Worm (Caenorhabditis elegans) whole organism, late embryonic: ENCODE measurements around the gene T17H7.7.

Experiments
- C08G9.2 ChIP-seq: sonication (generic microtip); optimal IDR thresholded peaks from 2 replicates; lab custom pipeline; 2016; ENCODE audit warnings: mild to moderate bottlenecking, missing genetic modification characterization, moderate library complexity, missing compliant biosample characterization
- C38D4.7 ChIP-seq: fragments of 200-800 bp; sonication (Bioruptor generic); optimal IDR thresholded peaks from 2 replicates; lab custom pipeline; 2018; ENCODE audit warnings: mild to moderate bottlenecking, missing genetic modification characterization, moderate library complexity, missing compliant biosample characterization
- F13H6.1 ChIP-seq: sonication (generic microtip); optimal IDR thresholded peaks from 2 replicates; lab custom pipeline; 2016; ENCODE audit warnings: missing genetic modification characterization, missing compliant biosample characterization
- K02D7.2 ChIP-seq: sonication (generic microtip); optimal IDR thresholded peaks from 2 replicates; lab custom pipeline; 2017; ENCODE audit warnings: mild to moderate bottlenecking, missing genetic modification characterization, missing compliant biosample characterization
- K09A11.1 ChIP-seq: sonication (generic microtip); optimal IDR thresholded peaks from 2 replicates; lab custom pipeline; 2017; ENCODE audit warnings: antibody characterized with exemption, mild to moderate bottlenecking, missing genetic modification characterization, missing compliant biosample characterization; ENCODE audit not compliant: insufficient read depth
- T23F11.4 ChIP-seq: fragments of 200-800 bp; sonication (Bioruptor generic); optimal IDR thresholded peaks from 2 replicates; lab custom pipeline; 2018; ENCODE audit warnings: mild to moderate bottlenecking, missing genetic modification characterization, missing compliant biosample characterization
- Y22D7AL.16 ChIP-seq: sonication (generic microtip); optimal IDR thresholded peaks from 2 replicates; lab custom pipeline; 2016; ENCODE audit warnings: missing genetic modification characterization, missing compliant biosample characterization
- ahr-1 ChIP-seq: sonication (generic microtip); optimal IDR thresholded peaks from 2 replicates; lab custom pipeline; 2016; ENCODE audit warnings: missing genetic modification characterization, missing compliant biosample characterization
- ama-1 ChIP-seq: fragments of 150-350 bp; optimal IDR thresholded peaks from 2 replicates; lab custom pipeline; 2014
- ceh-14 ChIP-seq: sonication (generic microtip); optimal IDR thresholded peaks from 2 replicates; lab custom pipeline; 2016; ENCODE audit warnings: missing genotype, missing genetic modification characterization, missing compliant biosample characterization
- ceh-18 ChIP-seq: sonication (generic microtip); optimal IDR thresholded peaks from 2 replicates; lab custom pipeline; 2016; ENCODE audit warnings: missing genetic modification characterization, missing compliant biosample characterization
- ceh-19 ChIP-seq: fragments of 200-800 bp; sonication (Bioruptor generic); optimal IDR thresholded peaks from 2 replicates; lab custom pipeline; 2018; ENCODE audit warnings: mild to moderate bottlenecking, missing genetic modification characterization, missing compliant biosample characterization
- ceh-2 ChIP-seq: sonication (generic microtip); optimal IDR thresholded peaks from 2 replicates; lab custom pipeline; 2016; ENCODE audit warnings: missing genotype, missing genetic modification characterization, missing compliant biosample characterization
- ceh-22 ChIP-seq: sonication (generic microtip); optimal IDR thresholded peaks from 2 replicates; lab custom pipeline; 2017; ENCODE audit warnings: missing biosample characterization, missing genetic modification characterization
- ceh-24 ChIP-seq: sonication (generic microtip); optimal IDR thresholded peaks from 2 replicates; lab custom pipeline; 2016; ENCODE audit warnings: mild to moderate bottlenecking, missing genetic modification characterization, missing compliant biosample characterization
- ceh-34 ChIP-seq: sonication (generic microtip); optimal IDR thresholded peaks from 2 replicates; lab custom pipeline; 2016; ENCODE audit warnings: mild to moderate bottlenecking, missing genetic modification characterization, missing compliant biosample characterization
- ceh-45 ChIP-seq: fragments of 200-800 bp; sonication (Bioruptor generic); IDR thresholded peaks from 2 replicates; pipeline ENCODE4 v1.3.6; 2022; ENCODE audit warnings: missing genetic modification reagents, missing genetic modification characterization, missing compliant biosample characterization
- ceh-6 ChIP-seq: fragments of 200-800 bp; sonication (Bioruptor generic); optimal IDR thresholded peaks from 2 replicates; lab custom pipeline; 2018; ENCODE audit warnings: mild to moderate bottlenecking, missing genetic modification characterization, missing compliant biosample characterization
- ceh-9 ChIP-seq: sonication (generic microtip); optimal IDR thresholded peaks from 2 replicates; lab custom pipeline; 2016; ENCODE audit warnings: mild to moderate bottlenecking, missing genetic modification characterization, inconsistent platforms, missing compliant biosample characterization
- che-1 ChIP-seq: sonication (generic microtip); optimal IDR thresholded peaks from 2 replicates; lab custom pipeline; 2016; ENCODE audit warnings: mild to moderate bottlenecking, missing genetic modification characterization, missing compliant biosample characterization
- dmd-4 ChIP-seq: sonication (generic microtip); optimal IDR thresholded peaks from 2 replicates; lab custom pipeline; 2016; ENCODE audit warnings: borderline replicate concordance, missing genetic modification characterization, missing compliant biosample characterization
- dve-1 ChIP-seq: sonication (generic microtip); optimal IDR thresholded peaks from 2 replicates; lab custom pipeline; 2017; ENCODE audit warnings: antibody characterized with exemption, mild to moderate bottlenecking, missing genetic modification characterization, missing compliant biosample characterization
- elt-2 ChIP-seq: sonication (generic microtip); optimal IDR thresholded peaks from 2 replicates; lab custom pipeline; 2016; ENCODE audit warnings: missing genetic modification reagents, missing genetic modification characterization, missing compliant biosample characterization
- elt-4 ChIP-seq: sonication (generic microtip); optimal IDR thresholded peaks from 2 replicates; lab custom pipeline; 2016; ENCODE audit warnings: missing genetic modification characterization, missing compliant biosample characterization
- fax-1 ChIP-seq: sonication (generic microtip); optimal IDR thresholded peaks from 2 replicates; lab custom pipeline; 2016; ENCODE audit warnings: missing genotype, missing genetic modification characterization, missing compliant biosample characterization
- gmeb-2 ChIP-seq: sonication (generic microtip); optimal IDR thresholded peaks from 2 replicates; lab custom pipeline; 2016; ENCODE audit warnings: missing genetic modification characterization, inconsistent platforms, missing compliant biosample characterization
- hlh-13 ChIP-seq: fragments of 200-800 bp; sonication (Bioruptor generic); optimal IDR thresholded peaks from 2 replicates; lab custom pipeline; 2018; ENCODE audit warnings: mild to moderate bottlenecking, missing genetic modification characterization, missing compliant biosample characterization
- hlh-30 ChIP-seq: sonication (generic microtip); optimal IDR thresholded peaks from 2 replicates; lab custom pipeline; 2017; ENCODE audit warnings: antibody characterized with exemption, missing genetic modification characterization, missing compliant biosample characterization; ENCODE audit not compliant: insufficient read depth
- hlh-6 ChIP-seq: sonication (generic microtip); optimal IDR thresholded peaks from 2 replicates; lab custom pipeline; 2016; ENCODE audit warnings: missing genotype, missing genetic modification characterization, missing compliant biosample characterization
- hlh-8 ChIP-seq: sonication (generic microtip); optimal IDR thresholded peaks from 2 replicates; lab custom pipeline; 2016; ENCODE audit warnings: missing genotype, missing genetic modification characterization, missing compliant biosample characterization
- madf-2 ChIP-seq: sonication (generic microtip); optimal IDR thresholded peaks from 2 replicates; lab custom pipeline; 2017; ENCODE audit warnings: missing genetic modification characterization, missing compliant biosample characterization
- mec-3 ChIP-seq: sonication (generic microtip); optimal IDR thresholded peaks from 2 replicates; lab custom pipeline; 2016; ENCODE audit warnings: borderline replicate concordance, missing genetic modification characterization, missing compliant biosample characterization
- nfya-1 ChIP-seq: sonication (generic microtip); optimal IDR thresholded peaks from 2 replicates; lab custom pipeline; 2017; ENCODE audit warnings: missing genetic modification characterization, mild to moderate bottlenecking, missing compliant biosample characterization, antibody characterized with exemption, moderate library complexity
- nhr-11 ChIP-seq: fragments of 150-350 bp; optimal IDR thresholded peaks from 2 replicates; lab custom pipeline; 2014; ENCODE audit warnings: missing biosample characterization, missing genetic modification characterization
- nhr-232 ChIP-seq: sonication (generic microtip); optimal IDR thresholded peaks from 2 replicates; lab custom pipeline; 2016; ENCODE audit warnings: missing genetic modification characterization, missing compliant biosample characterization
- npax-4 ChIP-seq: sonication (generic microtip); optimal IDR thresholded peaks from 2 replicates; lab custom pipeline; 2016; ENCODE audit warnings: missing genetic modification characterization, missing compliant biosample characterization
- odd-2 ChIP-seq: sonication (generic microtip); optimal IDR thresholded peaks from 2 replicates; lab custom pipeline; 2017; ENCODE audit warnings: antibody characterized with exemption, mild to moderate bottlenecking, missing genetic modification characterization, missing compliant biosample characterization
- pag-3 ChIP-seq: sonication (generic microtip); optimal IDR thresholded peaks from 2 replicates; lab custom pipeline; 2016; ENCODE audit warnings: missing compliant biosample characterization, missing genetic modification characterization, borderline replicate concordance
- pat-9 ChIP-seq: fragments of 200-800 bp; sonication (Bioruptor generic); optimal IDR thresholded peaks from 2 replicates; lab custom pipeline; 2018; ENCODE audit warnings: mild to moderate bottlenecking, missing genetic modification characterization, moderate library complexity, missing compliant biosample characterization
- pha-2 ChIP-seq: sonication (generic microtip); optimal IDR thresholded peaks from 2 replicates; lab custom pipeline; 2017; ENCODE audit warnings: mild to moderate bottlenecking, missing genetic modification characterization, missing compliant biosample characterization
- pqm-1 ChIP-seq: sonication (generic microtip); optimal IDR thresholded peaks from 2 replicates; lab custom pipeline; 2016; ENCODE audit warnings: missing genetic modification characterization, missing compliant biosample characterization
- pros-1 ChIP-seq: fragments of 150-350 bp; optimal IDR thresholded peaks from 2 replicates; lab custom pipeline; 2014; ENCODE audit warnings: missing biosample characterization, missing genetic modification reagents, missing genetic modification characterization
- ref-2 ChIP-seq: sonication (generic microtip); optimal IDR thresholded peaks from 2 replicates; lab custom pipeline; 2016; ENCODE audit warnings: missing genetic modification characterization, missing compliant biosample characterization
- rnt-1 ChIP-seq: sonication (generic microtip); optimal IDR thresholded peaks from 2 replicates; lab custom pipeline; 2016; ENCODE audit warnings: missing genetic modification characterization, missing compliant biosample characterization
- sdc-2 ChIP-seq: sonication (generic microtip); optimal IDR thresholded peaks from 2 replicates; lab custom pipeline; 2016; ENCODE audit warnings: missing genotype, missing genetic modification characterization, missing compliant biosample characterization
- sox-4 ChIP-seq: sonication (generic microtip); optimal IDR thresholded peaks from 2 replicates; lab custom pipeline; 2017; ENCODE audit warnings: mild to moderate bottlenecking, missing genetic modification characterization, inconsistent platforms, missing compliant biosample characterization
- syd-9 ChIP-seq: sonication (generic microtip); optimal IDR thresholded peaks from 2 replicates; lab custom pipeline; 2016; ENCODE audit warnings: mild to moderate bottlenecking, missing genetic modification characterization, moderate library complexity, missing compliant biosample characterization
- ttx-3 ChIP-seq: sonication (generic microtip); optimal IDR thresholded peaks from 2 replicates; lab custom pipeline; 2016; ENCODE audit warnings: missing genetic modification reagents, missing genetic modification characterization, missing compliant biosample characterization
- unc-3 ChIP-seq, 2 experiments: fragments of 200-800 bp in 1 of 2; sonication (Bioruptor generic) in 1 of 2; sonication (generic microtip) in 1 of 2; conservative IDR thresholded peaks in 1 of 2; optimal IDR thresholded peaks in 1 of 2; 2 replicates each; pipeline versions ENCODE4 v1.3.6 to Lab custom; 2016 to 2022; ENCODE audit warnings: missing compliant biosample characterization in 2 of 2, missing genetic modification characterization in 2 of 2, missing genetic modification reagents in 1 of 2
- unc-42 ChIP-seq: sonication (generic microtip); optimal IDR thresholded peaks from 2 replicates; lab custom pipeline; 2016; ENCODE audit warnings: missing genotype, missing genetic modification characterization, missing compliant biosample characterization
- unc-55 ChIP-seq: sonication (generic microtip); optimal IDR thresholded peaks from 2 replicates; lab custom pipeline; 2017; ENCODE audit warnings: missing biosample characterization, missing genetic modification reagents, missing genetic modification characterization
- ztf-16 ChIP-seq: sonication (generic microtip); optimal IDR thresholded peaks from 2 replicates; lab custom pipeline; 2017; ENCODE audit warnings: missing genetic modification characterization, missing compliant biosample characterization

Gene T17H7.7

DNA sequence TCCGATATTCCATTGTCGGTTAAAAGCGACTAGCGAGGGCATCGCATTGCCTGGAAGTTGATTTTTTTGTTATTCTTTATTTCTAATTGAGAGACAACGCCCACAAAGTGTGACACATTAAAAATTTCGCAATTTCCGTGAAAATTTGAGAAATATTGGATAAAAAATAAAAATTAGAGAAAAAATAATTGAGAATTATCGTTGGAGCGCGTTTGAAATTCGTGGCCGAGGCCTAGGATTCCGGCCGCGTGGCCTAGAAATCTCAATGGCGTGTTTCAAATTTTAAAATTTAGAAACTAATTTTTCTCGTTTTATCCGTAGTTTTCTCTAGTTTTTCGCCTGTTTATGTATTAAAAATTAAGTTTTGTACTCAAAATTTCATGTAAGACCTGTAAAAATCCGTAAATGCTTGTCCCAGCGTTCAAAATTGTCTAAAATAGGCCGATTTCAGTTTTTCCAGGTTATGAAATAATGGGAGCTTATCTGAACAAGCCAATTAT is 25.4 kb upstream of the T17H7.7 start, which contains the start of the genes dagl-2 and ppm-1.G:
TSS of gene dagl-2 (minus strand) at position 52 of the 500 bp plus-strand sequence.
TSS of gene ppm-1.G (plus strand) at position 450 of the 500 bp plus-strand sequence.
- TF ChIP-seq hlh-6 (tag; lab: Kevin White, UChicago): no peak
- TF ChIP-seq ceh-45 (GFP tag; lab: Robert Waterston, UW): no peak
- TF ChIP-seq unc-55 (GFP tag; lab: Kevin White, UChicago): no peak
- TF ChIP-seq pag-3 (tag; lab: Kevin White, UChicago): no peak
- TF ChIP-seq npax-4: no peak
- no peak for TF ChIP-seq ztf-16 (tag; lab: Kevin White, UChicago)
- peak; percentile 94 for TF ChIP-seq unc-42
- no peak for TF ChIP-seq K02D7.2 (tag; lab: Kevin White, UChicago)
- TF ChIP-seq ceh-6 (GFP tag; lab: Kevin White, UChicago): no peak
- 0 out of 2 replicates have a peak, but pooled peaks have one; percentile 36 for TF ChIP-seq unc-3 (GFP tag; conservative IDR thresholded peaks at IDR 0.05; lab: Robert Waterston, UW)
- peak; percentile 23 for TF ChIP-seq unc-3 (tag; optimal IDR thresholded peaks at IDR 0.05; lab: Kevin White, UChicago)
- TF ChIP-seq sdc-2: peak; percentile 23
- TF ChIP-seq K09A11.1 (tag; lab: Kevin White, UChicago): no peak
- no peak for TF ChIP-seq nhr-232 (tag; lab: Kevin White, UChicago)
- TF ChIP-seq ttx-3: no peak
- no peak for TF ChIP-seq nhr-11 (tag; lab: Kevin White, UChicago)
- TF ChIP-seq dve-1: no peak
- TF ChIP-seq pqm-1 (tag; lab: Kevin White, UChicago): peak; percentile 7
- peak; percentile 37 for TF ChIP-seq rnt-1 (tag; lab: Kevin White, UChicago)
- no peak for TF ChIP-seq Y22D7AL.16
- peak; percentile 86 for TF ChIP-seq ceh-14 (tag; lab: Kevin White, UChicago)
- no peak for TF ChIP-seq ceh-9
- TF ChIP-seq odd-2 (tag; lab: Kevin White, UChicago): no peak
- no peak for TF ChIP-seq ceh-24 (tag; lab: Kevin White, UChicago)
- TF ChIP-seq dmd-4 (tag; lab: Kevin White, UChicago): no peak
- TF ChIP-seq mec-3 (tag; lab: Kevin White, UChicago): no peak
- TF ChIP-seq pat-9 (tag; lab: Kevin White, UChicago): no peak
- TF ChIP-seq fax-1 (tag; lab: Kevin White, UChicago): peak; percentile 59
- TF ChIP-seq ceh-34 (tag; lab: Kevin White, UChicago): no peak
- peak; percentile 42 for TF ChIP-seq hlh-8 (tag; lab: Kevin White, UChicago)
- TF ChIP-seq ceh-18 (tag; lab: Kevin White, UChicago): peak; percentile 11
- TF ChIP-seq elt-4 (tag; lab: Kevin White, UChicago): no peak
- TF ChIP-seq ceh-19 (GFP tag; lab: Kevin White, UChicago): no peak
- peak; percentile 42 for TF ChIP-seq nfya-1 (tag; lab: Kevin White, UChicago)
- no peak for TF ChIP-seq C38D4.7 (GFP tag; lab: Kevin White, UChicago)
- no peak for TF ChIP-seq syd-9 (tag; lab: Kevin White, UChicago)
- TF ChIP-seq hlh-30 (tag; lab: Kevin White, UChicago): no peak
- TF ChIP-seq pha-2 (tag; lab: Kevin White, UChicago): no peak
- peak; percentile 71 for TF ChIP-seq elt-2 (tag; lab: Kevin White, UChicago)
- no peak for TF ChIP-seq hlh-13 (GFP tag; lab: Kevin White, UChicago)
- TF ChIP-seq ref-2: peak; percentile 64
- peak; percentile 74 for TF ChIP-seq ceh-2
- no peak for TF ChIP-seq ahr-1 (tag; lab: Kevin White, UChicago)
- TF ChIP-seq pros-1 (tag; lab: Kevin White, UChicago): no peak
- TF ChIP-seq gmeb-2 (tag; lab: Kevin White, UChicago): no peak
- TF ChIP-seq C08G9.2 (tag; lab: Kevin White, UChicago): peak; percentile 81
- no peak for TF ChIP-seq che-1 (tag; lab: Kevin White, UChicago)
- peak; percentile 1 for TF ChIP-seq F13H6.1 (tag; lab: Kevin White, UChicago)
- TF ChIP-seq sox-4 (tag; lab: Kevin White, UChicago): no peak
- no peak for TF ChIP-seq T23F11.4 (GFP tag; lab: Kevin White, UChicago)
- TF ChIP-seq ceh-22: no peak
- no peak for TF ChIP-seq ama-1 (lab: Kevin White, UChicago)
- no peak for TF ChIP-seq madf-2 (tag; lab: Kevin White, UChicago)
